Worm (Caenorhabditis elegans): Measurements from ENCODE around the gene irld-51.

Gene irld-51

ce11 chrII:2984383-2984782 lies 31.9 kb upstream of the irld-51 start:
- no peak for TF ChIP-seq attf-4 (tag; optimal IDR thresholded peaks at IDR 0.05)
- TF ChIP-seq aha-1 (tag): peak; percentile 93
- TF ChIP-seq sdz-12 (GFP tag; optimal IDR thresholded peaks at IDR 0.05): no peak

ce11 chrII:2979061-2979460 lies 26.5 kb upstream of the irld-51 start:
- TF ChIP-seq nhr-48 (tag; optimal IDR thresholded peaks at IDR 0.05): no peak
- no peak for TF ChIP-seq tag-97 (GFP tag; IDR thresholded peaks at IDR 0.05)
- no peak for TF ChIP-seq lim-7 (GFP tag; IDR thresholded peaks at IDR 0.05)
- no peak for TF ChIP-seq aly-2 (tag; optimal IDR thresholded peaks at IDR 0.05)
- 0 out of 2 replicates have a peak, but pooled peaks have one; percentile 47 for TF ChIP-seq Y105C5A.15 (GFP tag; IDR thresholded peaks at IDR 0.05)
- TF ChIP-seq arid-1 (GFP tag; conservative IDR thresholded peaks at IDR 0.05): no peak

ce11 chrII:2977652-2978051 lies 25.1 kb upstream of the irld-51 start:
- TF ChIP-seq F49E8.2 (tag; optimal IDR thresholded peaks at IDR 0.05; ENCODE audit: borderline replicate concordance): no peak
- TF ChIP-seq zip-2 (tag; optimal IDR thresholded peaks at IDR 0.05): no peak
- TF ChIP-seq ctbp-1 (GFP tag; IDR thresholded peaks at IDR 0.05): no peak
- TF ChIP-seq madf-9 (GFP tag; conservative IDR thresholded peaks at IDR 0.05): no peak
- TF ChIP-seq gei-8 (GFP tag; optimal IDR thresholded peaks at IDR 0.05): no peak
- no peak for TF ChIP-seq mes-2 (tag; optimal IDR thresholded peaks at IDR 0.05; ENCODE audit: poor library complexity, severe bottlenecking)
- no peak for TF ChIP-seq ceh-20 (GFP tag; IDR thresholded peaks at IDR 0.05)
- TF ChIP-seq lsy-2 (tag; optimal IDR thresholded peaks at IDR 0.05): no peak
- no peak for TF ChIP-seq egl-27 (tag; optimal IDR thresholded peaks at IDR 0.05)
- TF ChIP-seq Y105C5A.15 (GFP tag; IDR thresholded peaks at IDR 0.05): no peak
- no peak for TF ChIP-seq nhr-76 (tag; optimal IDR thresholded peaks at IDR 0.05)
- TF ChIP-seq zfp-2 (tag; optimal IDR thresholded peaks at IDR 0.05): no peak
- no peak for TF ChIP-seq F26F4.8 (GFP tag; conservative IDR thresholded peaks at IDR 0.05)
- TF ChIP-seq Y48G9A.11 (GFP tag; IDR thresholded peaks at IDR 0.05): no peak
- no peak for TF ChIP-seq ztf-7 (tag; optimal IDR thresholded peaks at IDR 0.05)
- no peak for TF ChIP-seq daf-8 (GFP tag; IDR thresholded peaks at IDR 0.05)
- TF ChIP-seq mxl-2 (GFP tag; conservative IDR thresholded peaks at IDR 0.05): no peak
- no peak for TF ChIP-seq R02D3.7 (tag; optimal IDR thresholded peaks at IDR 0.05)
- no peak for TF ChIP-seq Y75B8A.6 (GFP tag; IDR thresholded peaks at IDR 0.05)

ce11 chrII:2976597-2976996 lies 24.1 kb upstream of the irld-51 start, which contains the start of gene nhr-88:
TSS of gene nhr-88 (plus strand) at chrII:2976639.
- TF ChIP-seq ctbp-1 (GFP tag; IDR thresholded peaks at IDR 0.05): 0 out of 2 replicates have a peak, but pooled peaks have one; percentile 45
- TF ChIP-seq rbr-2 (tag; optimal IDR thresholded peaks at IDR 0.05): peak; percentile 39
- TF ChIP-seq madf-9 (GFP tag; conservative IDR thresholded peaks at IDR 0.05): no peak
- TF ChIP-seq dve-1 (tag; optimal IDR thresholded peaks at IDR 0.05; ENCODE audit: insufficient read depth): peak; percentile 33
- TF ChIP-seq spr-3 (GFP tag; optimal IDR thresholded peaks at IDR 0.05): peak; percentile 8
- 0 out of 2 replicates have a peak, but pooled peaks have one; percentile 14 for TF ChIP-seq mdt-29 (GFP tag; IDR thresholded peaks at IDR 0.05)
- TF ChIP-seq unc-39 (tag; optimal IDR thresholded peaks at IDR 0.05): no peak
- TF ChIP-seq nhr-48 (tag; optimal IDR thresholded peaks at IDR 0.05): peak; percentile 2
- TF ChIP-seq tra-1 (GFP tag; IDR thresholded peaks at IDR 0.05): no peak
- TF ChIP-seq lin-39 (tag; optimal IDR thresholded peaks at IDR 0.05): no peak
- no peak for TF ChIP-seq ceh-44 (GFP tag; IDR thresholded peaks at IDR 0.05)
- no peak for TF ChIP-seq snpc-1.2 (GFP tag; IDR thresholded peaks at IDR 0.05)
- TF ChIP-seq unc-62 (GFP tag; optimal IDR thresholded peaks at IDR 0.05 in 1 of 2): peak in 1 of 2 experiments; percentile 43
- TF ChIP-seq unc-62 (tag; optimal IDR thresholded peaks at IDR 0.05): no peak
- no peak for TF ChIP-seq zag-1 (tag; optimal IDR thresholded peaks at IDR 0.05)
- TF ChIP-seq F10B5.3 (tag; optimal IDR thresholded peaks at IDR 0.05): no peak
- no peak for TF ChIP-seq egl-27 (tag; optimal IDR thresholded peaks at IDR 0.05)
- peak; percentile 69 for TF ChIP-seq fkh-10 (GFP tag; optimal IDR thresholded peaks at IDR 0.05)
- no peak for TF ChIP-seq cey-2 (tag; optimal IDR thresholded peaks at IDR 0.05; ENCODE audit: borderline replicate concordance, insufficient read depth)
- no peak for TF ChIP-seq nhr-10 (tag; optimal IDR thresholded peaks at IDR 0.05)
- TF ChIP-seq snpc-4 (tag; optimal IDR thresholded peaks at IDR 0.05): no peak
- no peak for TF ChIP-seq lin-13 (GFP tag; optimal IDR thresholded peaks at IDR 0.05)
- no peak for TF ChIP-seq lir-3 (tag; optimal IDR thresholded peaks at IDR 0.05)
- no peak for TF ChIP-seq attf-4 (tag; optimal IDR thresholded peaks at IDR 0.05)
- no peak for TF ChIP-seq zfp-3 (GFP tag; conservative IDR thresholded peaks at IDR 0.05)
- TF ChIP-seq set-16 (GFP tag; IDR thresholded peaks at IDR 0.05): peak; percentile 13; the same call in 1 of the 2 replicates
